Fruit fly (Drosophila melanogaster) whole organism, embryonic: ENCODE measurements around the gene CG12880.

Experiments used
- ATbp ChIP-seq: fragments of 200-800 bp; sonication (Bioruptor generic); optimal IDR thresholded peaks from 2 replicates; lab custom pipeline; 2017; ENCODE audit warnings: missing biosample characterization, mild to moderate bottlenecking, missing genetic modification characterization, missing genetic modification reagents
- Antp ChIP-seq: fragments of 200-800 bp; sonication (Bioruptor generic); optimal IDR thresholded peaks from 3 replicates; lab custom pipeline; 2016; ENCODE audit warnings: missing biosample characterization, missing genetic modification characterization
- Blimp-1 ChIP-seq: fragments of 200-800 bp; sonication (Bioruptor generic); optimal IDR thresholded peaks from 3 replicates; lab custom pipeline; 2018; ENCODE audit warnings: missing biosample characterization, missing genetic modification characterization, mild to moderate bottlenecking, moderate library complexity, missing genetic modification reagents
- CG10654 ChIP-seq: fragments of 200-800 bp; sonication (Bioruptor generic); optimal IDR thresholded peaks from 2 replicates; lab custom pipeline; 2016; ENCODE audit warnings: missing biosample characterization, missing genetic modification characterization
- CG11247 ChIP-seq: fragments of 200-800 bp; sonication (Bioruptor generic); IDR thresholded peaks from 2 replicates; pipeline ENCODE4 v1.3.6; 2022; ENCODE audit warnings: missing biosample characterization, missing genetic modification characterization
- CG11456 ChIP-seq: fragments of 200-800 bp; sonication (Bioruptor generic); IDR thresholded peaks from 3 replicates; pipeline ENCODE4 v1.3.6; 2022; ENCODE audit warnings: missing biosample characterization, missing genetic modification characterization
- CG11504 ChIP-seq: fragments of 200-800 bp; sonication (Bioruptor generic); optimal IDR thresholded peaks from 3 replicates; lab custom pipeline; 2019; ENCODE audit warnings: missing biosample characterization, mild to moderate bottlenecking, missing genetic modification characterization, moderate library complexity
- CG16815 ChIP-seq: fragments of 200-800 bp; sonication (Bioruptor generic); optimal IDR thresholded peaks from 3 replicates; lab custom pipeline; 2017; ENCODE audit warnings: missing biosample characterization, mild to moderate bottlenecking, missing genetic modification characterization
- CG17186 ChIP-seq: fragments of 200-800 bp; sonication (Bioruptor generic); optimal IDR thresholded peaks from 3 replicates; lab custom pipeline; 2017; ENCODE audit warnings: missing biosample characterization, missing genetic modification reagents, missing genetic modification characterization
- CG30431 ChIP-seq: fragments of 200-800 bp; sonication (Bioruptor generic); optimal IDR thresholded peaks from 2 replicates; lab custom pipeline; 2017; ENCODE audit warnings: missing biosample characterization, missing genetic modification characterization
- CG4282 ChIP-seq: fragments of 200-800 bp; sonication (Bioruptor generic); optimal IDR thresholded peaks from 2 replicates; lab custom pipeline; 2016; ENCODE audit warnings: missing biosample characterization, missing genetic modification characterization
- CG4424 ChIP-seq: fragments of 200-800 bp; sonication (Bioruptor generic); optimal IDR thresholded peaks from 3 replicates; lab custom pipeline; 2016; ENCODE audit warnings: missing biosample characterization, missing genetic modification characterization
- CG5953 ChIP-seq: fragments of 200-800 bp; sonication (Bioruptor generic); IDR thresholded peaks from 2 replicates; pipeline ENCODE4 v1.3.6; 2022; ENCODE audit warnings: missing biosample characterization, missing genetic modification characterization
- CG6689 ChIP-seq: fragments of 200-800 bp; sonication (Bioruptor generic); IDR thresholded peaks from 2 replicates; pipeline ENCODE4 v1.3.6; 2022; ENCODE audit warnings: missing biosample characterization, missing genetic modification characterization
- CG6791 ChIP-seq: fragments of 200-800 bp; sonication (Bioruptor generic); IDR thresholded peaks from 3 replicates; pipeline ENCODE4 v1.3.6; 2022; ENCODE audit warnings: missing biosample characterization, missing genetic modification characterization; ENCODE audit not compliant: partially characterized antibody
- CG7745 ChIP-seq: fragments of 200-800 bp; sonication (Bioruptor generic); optimal IDR thresholded peaks from 2 replicates; lab custom pipeline; 2018; ENCODE audit warnings: missing biosample characterization, mild to moderate bottlenecking, missing genetic modification characterization, moderate library complexity
- CG7928 ChIP-seq: fragments of 200-800 bp; sonication (Bioruptor generic); optimal IDR thresholded peaks from 2 replicates; lab custom pipeline; 2017; ENCODE audit warnings: missing biosample characterization, mild to moderate bottlenecking, missing genetic modification characterization
- CG7987 ChIP-seq: fragments of 200-800 bp; sonication (Bioruptor generic); optimal IDR thresholded peaks from 2 replicates; lab custom pipeline; 2018; ENCODE audit warnings: missing biosample characterization, mild to moderate bottlenecking, missing genetic modification characterization, moderate library complexity
- CG8944 ChIP-seq: fragments of 200-800 bp; sonication (Bioruptor generic); optimal IDR thresholded peaks from 3 replicates; lab custom pipeline; 2016; ENCODE audit warnings: missing biosample characterization, missing genetic modification characterization
- CG9437 ChIP-seq: fragments of 200-800 bp; sonication (Bioruptor generic); optimal IDR thresholded peaks from 2 replicates; lab custom pipeline; 2018; ENCODE audit warnings: missing biosample characterization, mild to moderate bottlenecking, missing genetic modification characterization
- CoRest ChIP-seq: fragments of 200-800 bp; sonication (Bioruptor generic); optimal IDR thresholded peaks from 3 replicates; lab custom pipeline; 2018; ENCODE audit warnings: missing biosample characterization, mild to moderate bottlenecking, missing genetic modification characterization, moderate library complexity
- Dad ChIP-seq: fragments of 200-800 bp; sonication (Bioruptor generic); optimal IDR thresholded peaks from 3 replicates; lab custom pipeline; 2016; ENCODE audit warnings: missing biosample characterization, missing genetic modification characterization
- E2f1 ChIP-seq: fragments of 200-800 bp; sonication (Bioruptor generic); IDR thresholded peaks from 2 replicates; pipeline ENCODE4 v1.3.6; 2022; ENCODE audit warnings: missing biosample characterization, missing genetic modification characterization
- Fer3 ChIP-seq: fragments of 200-800 bp; sonication (Bioruptor generic); optimal IDR thresholded peaks from 2 replicates; lab custom pipeline; 2018; ENCODE audit warnings: missing biosample characterization, mild to moderate bottlenecking, missing genetic modification characterization, moderate library complexity
- HHEX ChIP-seq: fragments of 200-800 bp; sonication (Bioruptor generic); optimal IDR thresholded peaks from 3 replicates; lab custom pipeline; 2017; ENCODE audit warnings: missing biosample characterization, mild to moderate bottlenecking, missing genetic modification characterization, missing genetic modification reagents
- HmgD ChIP-seq: fragments of 200-800 bp; sonication (Bioruptor generic); optimal IDR thresholded peaks from 3 replicates; lab custom pipeline; 2016; ENCODE audit warnings: missing biosample characterization, missing genetic modification characterization
- Lpt ChIP-seq: fragments of >200 bp; optimal IDR thresholded peaks from 2 replicates; lab custom pipeline; 2018; ENCODE audit warnings: missing biosample characterization, missing genetic modification characterization
- Med ChIP-seq: fragments of 200-800 bp; sonication (Bioruptor generic); peaks from one replicate; lab custom pipeline; 2016; ENCODE audit warnings: missing biosample characterization, missing genetic modification characterization, mild to moderate bottlenecking, inconsistent platforms, moderate library complexity
- Mrtf ChIP-seq: fragments of 200-800 bp; sonication (Bioruptor generic); IDR thresholded peaks from 3 replicates; pipeline ENCODE4 v1.3.6; 2022; ENCODE audit warnings: missing biosample characterization, missing genetic modification characterization
- Oli ChIP-seq: fragments of 200-800 bp; sonication (Bioruptor generic); optimal IDR thresholded peaks from 2 replicates; lab custom pipeline; 2018; ENCODE audit warnings: missing biosample characterization, mild to moderate bottlenecking, missing genetic modification characterization, moderate library complexity
- ase ChIP-seq: fragments of 200-800 bp; sonication (Bioruptor generic); IDR thresholded peaks from 3 replicates; pipeline ENCODE4 v1.3.6; 2022; ENCODE audit warnings: missing biosample characterization, missing genetic modification characterization
- bigmax ChIP-seq: fragments of 200-800 bp; sonication (Bioruptor generic); optimal IDR thresholded peaks from 2 replicates; lab custom pipeline; 2018; ENCODE audit warnings: missing biosample characterization, mild to moderate bottlenecking, missing genetic modification characterization
- chif ChIP-seq, 2 experiments: fragments of 200-800 bp; sonication (Bioruptor generic); optimal IDR thresholded peaks; 3 replicates each; lab custom pipeline; 2016; ENCODE audit warnings: missing biosample characterization in 2 of 2, missing genetic modification characterization in 2 of 2
- corto ChIP-seq: fragments of 200-800 bp; sonication (Bioruptor generic); optimal IDR thresholded peaks from 2 replicates; lab custom pipeline; 2016; ENCODE audit warnings: missing biosample characterization, mild to moderate bottlenecking, missing genetic modification characterization, moderate library complexity
- croc ChIP-seq: fragments of 200-800 bp; sonication (Bioruptor generic); conservative IDR thresholded peaks from 3 replicates; pipeline ENCODE4 v1.3.6; 2022; ENCODE audit warnings: missing biosample characterization, missing genetic modification characterization
- disco-r ChIP-seq: fragments of 200-800 bp; sonication (Bioruptor generic); optimal IDR thresholded peaks from 2 replicates; lab custom pipeline; 2016; ENCODE audit warnings: missing biosample characterization, missing genetic modification characterization
- exex ChIP-seq: fragments of 200-800 bp; sonication (Bioruptor generic); optimal IDR thresholded peaks from 4 replicates; lab custom pipeline; 2018; ENCODE audit warnings: missing biosample characterization, mild to moderate bottlenecking, missing genetic modification characterization, moderate library complexity
- fd102C ChIP-seq: fragments of 200-800 bp; sonication (Bioruptor generic); optimal IDR thresholded peaks from 2 replicates; lab custom pipeline; 2018; ENCODE audit warnings: missing biosample characterization, mild to moderate bottlenecking, missing genetic modification characterization, moderate library complexity
- knrl ChIP-seq: fragments of 200-800 bp; sonication (Bioruptor generic); IDR thresholded peaks from 3 replicates; pipeline ENCODE4 v1.3.6; 2022; ENCODE audit warnings: missing biosample characterization, missing genetic modification characterization; ENCODE audit not compliant: partially characterized antibody
- luna ChIP-seq: fragments of 200-800 bp; sonication (Bioruptor generic); optimal IDR thresholded peaks from 2 replicates; lab custom pipeline; 2016; ENCODE audit warnings: missing biosample characterization, missing genetic modification characterization
- nmo ChIP-seq: fragments of 200-800 bp; sonication (Bioruptor generic); optimal IDR thresholded peaks from 2 replicates; lab custom pipeline; 2018; ENCODE audit warnings: missing biosample characterization, mild to moderate bottlenecking, missing genetic modification characterization, moderate library complexity
- oc ChIP-seq: fragments of 200-800 bp; sonication (Bioruptor generic); optimal IDR thresholded peaks from 2 replicates; lab custom pipeline; 2018; ENCODE audit warnings: missing biosample characterization, mild to moderate bottlenecking, missing genetic modification characterization, moderate library complexity
- org-1 ChIP-seq: fragments of 200-800 bp; sonication (Bioruptor generic); optimal IDR thresholded peaks from 2 replicates; lab custom pipeline; 2017; ENCODE audit warnings: missing biosample characterization, missing genetic modification characterization
- pan ChIP-seq, 4 experiments: fragments of >200 bp in 3 of 4; fragments of 200-800 bp in 1 of 4; sonication (Bioruptor generic) in 1 of 4; optimal IDR thresholded peaks in 3 of 4; IDR thresholded peaks in 1 of 4; 2 replicates each; pipeline versions ENCODE4 v1.3.6 to Lab custom; 2017 to 2022; ENCODE audit warnings: missing biosample characterization in 2 of 4, missing genetic modification characterization in 2 of 4, mixed read lengths in 1 of 4
- sima ChIP-seq: fragments of 200-800 bp; sonication (Bioruptor generic); optimal IDR thresholded peaks from 2 replicates; lab custom pipeline; 2016; ENCODE audit warnings: missing biosample characterization, missing genetic modification characterization
- slbo ChIP-seq: fragments of 200-800 bp; sonication (Bioruptor generic); IDR thresholded peaks from 2 replicates; pipeline ENCODE4 v1.3.6; 2022; ENCODE audit warnings: missing biosample characterization, missing genetic modification characterization
- twi ChIP-seq: fragments of 200-800 bp; optimal IDR thresholded peaks from 2 replicates; lab custom pipeline; 2019; ENCODE audit warnings: missing biosample characterization, mild to moderate bottlenecking, missing genetic modification characterization, moderate library complexity
- wdn ChIP-seq: fragments of 200-800 bp; sonication (Bioruptor generic); IDR thresholded peaks from 2 replicates; pipeline ENCODE4 v1.3.6; 2022; ENCODE audit warnings: missing biosample characterization, missing genetic modification characterization
- wor ChIP-seq: fragments of 200-800 bp; sonication (Bioruptor generic); IDR thresholded peaks from 2 replicates; pipeline ENCODE4 v1.3.6; 2022; ENCODE audit warnings: missing biosample characterization, missing genetic modification characterization
- zen2 ChIP-seq: fragments of 200-800 bp; sonication (Bioruptor generic); IDR thresholded peaks from 3 replicates; pipeline ENCODE4 v1.3.6; 2022; ENCODE audit warnings: missing biosample characterization, missing genetic modification characterization; ENCODE audit not compliant: partially characterized antibody

CG12880 gene

dm6 chr3R:27677174-27677726, 8.5 kb upstream of the CG12880 start, which contains the start of gene Hsdl2 (continued):
- no peak for TF ChIP-seq fd102C
- TF ChIP-seq CG6791 (GFP tag; lab: Robert Waterston, UW), result peak; percentile 61; the same call in 2 of the 3 replicates
- no peak for TF ChIP-seq ATbp (GFP tag; lab: Kevin White, UChicago)
- TF ChIP-seq exex (tag; lab: Kevin White, UChicago), result no peak
- peak; percentile 28 for TF ChIP-seq CG7987 (GFP tag; lab: Kevin White, UChicago)
- TF ChIP-seq wdn (GFP tag; lab: Robert Waterston, UW), result no peak
- TF ChIP-seq CG11456 (GFP tag; lab: Robert Waterston, UW), result 0 out of 3 replicates have a peak, but pooled peaks have one; percentile 45
- no peak for TF ChIP-seq zen2
- peak; percentile 67 for TF ChIP-seq knrl (GFP tag; lab: Robert Waterston, UW)
- no peak for TF ChIP-seq pan (optimal IDR thresholded peaks at IDR 0.05; lab: Kevin White, UChicago)
- peak in 1 of 2 experiments; percentile 54 for TF ChIP-seq pan (GFP tag; optimal IDR thresholded peaks at IDR 0.05 in 1 of 2, IDR thresholded peaks at IDR 0.05 in 1 of 2)
- no peak for TF ChIP-seq CG5953 (GFP tag; lab: Robert Waterston, UW)
- no peak for TF ChIP-seq CG16815 (GFP tag; lab: Kevin White, UChicago)
- TF ChIP-seq ase, result no peak
- TF ChIP-seq bigmax (GFP tag; lab: Kevin White, UChicago), result no peak
- no peak for TF ChIP-seq Blimp-1 (GFP tag; lab: Kevin White, UChicago)
- peak; percentile 55 for TF ChIP-seq slbo
- TF ChIP-seq Fer3, result no peak
- no peak for TF ChIP-seq CG7928 (GFP tag; lab: Kevin White, UChicago)
- TF ChIP-seq CG9437, result peak; percentile 41
- peak; percentile 37 for TF ChIP-seq CG17186 (GFP tag; lab: Kevin White, UChicago)
- TF ChIP-seq org-1 (GFP tag; lab: Kevin White, UChicago), result no peak
- TF ChIP-seq CoRest (tag; lab: Kevin White, UChicago), result peak; percentile 67
- TF ChIP-seq HmgD (GFP tag; lab: Kevin White, UChicago), result no peak
- peak in 1 of 2 experiments; percentile 1 for TF ChIP-seq chif (GFP tag; optimal IDR thresholded peaks at IDR 0.05; lab: Kevin White, UChicago)
- TF ChIP-seq CG7745 (tag; lab: Kevin White, UChicago), result no peak
- TF ChIP-seq Mrtf, result no peak
- peak; percentile 86 for TF ChIP-seq Med
- no peak for TF ChIP-seq Antp (GFP tag; lab: Kevin White, UChicago)
- no peak for TF ChIP-seq disco-r
- TF ChIP-seq twi (tag; lab: Kevin White, UChicago), result no peak
- TF ChIP-seq Dad (GFP tag; lab: Kevin White, UChicago), result peak; percentile 15
- TF ChIP-seq CG11247 (GFP tag; lab: Robert Waterston, UW), result no peak
- TF ChIP-seq corto, result no peak
- no peak for TF ChIP-seq oc (tag; lab: Kevin White, UChicago)
- TF ChIP-seq CG4282, result no peak
- TF ChIP-seq croc (GFP tag; lab: Robert Waterston, UW), result no peak
- no peak for TF ChIP-seq luna (GFP tag; lab: Kevin White, UChicago)
- no peak for TF ChIP-seq CG11504
- TF ChIP-seq CG4424 (GFP tag; lab: Kevin White, UChicago), result peak; percentile 0
- TF ChIP-seq Oli (tag; lab: Kevin White, UChicago), result no peak
- no peak for TF ChIP-seq HHEX (GFP tag; lab: Kevin White, UChicago)
- TF ChIP-seq CG6689 (GFP tag; lab: Robert Waterston, UW), result peak; percentile 42
- TF ChIP-seq CG10654 (GFP tag; lab: Kevin White, UChicago), result no peak
- TF ChIP-seq Lpt (GFP tag; lab: Kevin White, UChicago), result no peak
- no peak; the same call in 1 of the 2 replicates for TF ChIP-seq E2f1 (GFP tag; lab: Robert Waterston, UW)
- TF ChIP-seq wor (GFP tag; lab: Robert Waterston, UW), result no peak
- TF ChIP-seq CG8944, result peak; percentile 4
- TF ChIP-seq sima (GFP tag; lab: Kevin White, UChicago), result no peak
- TF ChIP-seq nmo (GFP tag; lab: Kevin White, UChicago), result peak; percentile 38
- no peak for TF ChIP-seq CG30431 (GFP tag; lab: Kevin White, UChicago)
